Worm (Caenorhabditis elegans): ENCODE measurements around the gene dnj-11.
A peak's percentile ranks its signal among the peaks of the same experiment; 100 is the strongest.

DNA sequence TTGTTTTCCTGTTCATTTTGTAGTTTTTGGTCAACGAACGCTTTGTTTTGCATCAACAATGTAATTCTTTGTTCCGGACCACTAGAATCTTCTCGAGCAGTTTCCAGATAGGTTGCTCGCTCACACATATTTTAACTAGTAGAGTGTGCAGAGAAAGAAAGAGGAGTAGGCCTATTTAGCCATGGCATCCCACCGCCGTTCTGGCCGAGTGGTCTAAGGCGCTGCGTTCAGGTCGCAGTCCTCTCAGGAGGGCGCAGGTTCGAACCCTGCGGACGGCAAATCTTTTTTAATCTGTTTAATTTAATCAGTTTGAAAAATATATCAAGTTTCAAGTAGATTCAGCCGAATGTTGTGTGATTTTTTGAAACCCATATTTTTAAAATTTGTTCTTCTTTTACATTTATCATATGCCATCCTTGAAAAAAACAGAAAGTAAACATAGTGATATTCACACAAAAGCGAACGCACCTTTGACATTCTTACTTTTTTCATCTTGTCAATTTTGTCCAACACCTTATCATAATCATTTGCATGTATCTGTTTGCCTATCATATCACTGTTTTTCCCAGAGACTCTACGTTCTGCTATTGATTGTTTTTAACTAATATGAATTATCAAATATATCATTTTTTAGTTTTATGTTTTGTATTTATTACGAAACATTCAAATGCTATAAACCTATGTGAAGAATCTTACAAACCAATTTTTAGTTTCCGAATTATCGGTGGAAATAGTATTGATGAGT lies 28.9 kb upstream of the dnj-11 start, which contains the start of gene try-3:
- TF ChIP-seq flt-1 (GFP tag; IDR thresholded peaks at IDR 0.05) = peak; percentile 86
- no peak for TF ChIP-seq ama-1 (optimal IDR thresholded peaks at IDR 0.05)
- TF ChIP-seq hnd-1 (tag; optimal IDR thresholded peaks at IDR 0.05) = peak; percentile 46
- peak; percentile 80 for TF ChIP-seq scrt-1 (GFP tag; IDR thresholded peaks at IDR 0.05)
- TF ChIP-seq ceh-13 (GFP tag; optimal IDR thresholded peaks at IDR 0.05) = peak; percentile 67
- TF ChIP-seq pes-1 (GFP tag; IDR thresholded peaks at IDR 0.05) = peak; percentile 88
- TF ChIP-seq ceh-36 (tag; optimal IDR thresholded peaks at IDR 0.05) = peak; percentile 83
- TF ChIP-seq hmg-4 (GFP tag; optimal IDR thresholded peaks at IDR 0.05) = no peak
- TF ChIP-seq hmbx-1 (tag; optimal IDR thresholded peaks at IDR 0.05) = no peak
- peak; percentile 75 for TF ChIP-seq tbx-37 (GFP tag; conservative IDR thresholded peaks at IDR 0.05)
- peak; percentile 81 for TF ChIP-seq tbx-11 (GFP tag; IDR thresholded peaks at IDR 0.05)
- peak; percentile 66 for TF ChIP-seq ets-7 (tag; optimal IDR thresholded peaks at IDR 0.05)
- peak; percentile 71 for TF ChIP-seq aly-1 (tag; optimal IDR thresholded peaks at IDR 0.05)
- TF ChIP-seq F13C5.2 (tag; optimal IDR thresholded peaks at IDR 0.05) = peak; percentile 57
